Worm (Caenorhabditis elegans): ENCODE measurements around the gene xpb-1.
A peak's percentile ranks its signal among the peaks of the same experiment; 100 is the strongest.

xpb-1 gene

DNA sequence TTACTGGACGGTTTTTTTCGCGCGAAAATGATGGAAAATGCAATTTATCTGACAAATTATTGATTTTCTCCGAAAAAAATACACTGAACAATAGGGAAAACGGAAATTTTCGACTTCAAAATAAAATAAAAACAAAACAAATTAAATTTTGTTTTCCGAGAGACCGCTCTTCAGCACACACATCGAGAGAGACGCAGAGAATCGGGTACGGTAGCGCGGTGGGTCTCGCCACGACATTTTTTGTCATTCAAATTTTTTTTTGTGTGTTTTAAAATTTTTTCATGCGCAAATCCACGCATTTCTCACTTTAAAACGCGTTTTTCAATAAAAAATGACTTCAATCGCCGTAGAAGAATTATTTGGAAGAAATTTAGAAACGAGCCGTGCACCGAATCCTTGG, 2.4 kb upstream of the xpb-1 start (continued):
- no peak for TF ChIP-seq ceh-79 (tag; optimal IDR thresholded peaks at IDR 0.05)
- TF ChIP-seq sptf-2 (GFP tag; optimal IDR thresholded peaks at IDR 0.05), result no peak
- TF ChIP-seq ama-1 (optimal IDR thresholded peaks at IDR 0.05), result no peak
- TF ChIP-seq ama-1 (GFP tag; optimal IDR thresholded peaks at IDR 0.05), result no peak
- TF ChIP-seq somi-1 (GFP tag; optimal IDR thresholded peaks at IDR 0.05), result no peak
- TF ChIP-seq madf-6 (GFP tag; IDR thresholded peaks at IDR 0.05), result peak; percentile 96
- no peak for TF ChIP-seq lag-1 (GFP tag; IDR thresholded peaks at IDR 0.05)
- no peak for TF ChIP-seq Y56A3A.18 (GFP tag; IDR thresholded peaks at IDR 0.05)
- TF ChIP-seq sea-2 (GFP tag; IDR thresholded peaks at IDR 0.05), result no peak
- TF ChIP-seq Y67H2A.10 (GFP tag; conservative IDR thresholded peaks at IDR 0.05), result no peak
- TF ChIP-seq madf-10 (tag; optimal IDR thresholded peaks at IDR 0.05), result no peak
- TF ChIP-seq aptf-2 (GFP tag; conservative IDR thresholded peaks at IDR 0.05), result no peak
- no peak for TF ChIP-seq bed-1 (GFP tag; IDR thresholded peaks at IDR 0.05)
- TF ChIP-seq ztf-3 (GFP tag; optimal IDR thresholded peaks at IDR 0.05), result no peak
- no peak for TF ChIP-seq repo-1 (tag; optimal IDR thresholded peaks at IDR 0.05)
- TF ChIP-seq mcd-1 (GFP tag; IDR thresholded peaks at IDR 0.05), result peak; percentile 65
- no peak for TF ChIP-seq egl-18 (GFP tag; IDR thresholded peaks at IDR 0.05)
- no peak for TF ChIP-seq K12H6.12 (tag; optimal IDR thresholded peaks at IDR 0.05)
- no peak for TF ChIP-seq ztf-22 (GFP tag; optimal IDR thresholded peaks at IDR 0.05)
- TF ChIP-seq dpl-1 (GFP tag; optimal IDR thresholded peaks at IDR 0.05), result no peak
- no peak for TF ChIP-seq rpc-1 (optimal IDR thresholded peaks at IDR 0.05)
- no peak for TF ChIP-seq rpc-1 (tag; optimal IDR thresholded peaks at IDR 0.05)
- peak; percentile 31 for TF ChIP-seq snpc-3.4 (tag; optimal IDR thresholded peaks at IDR 0.05)
- TF ChIP-seq F57C9.4 (tag; optimal IDR thresholded peaks at IDR 0.05), result no peak
- no peak for TF ChIP-seq sdz-38 (tag; optimal IDR thresholded peaks at IDR 0.05)
- TF ChIP-seq unc-130 (GFP tag; optimal IDR thresholded peaks at IDR 0.05), result no peak
- TF ChIP-seq hmg-1.2 (GFP tag; IDR thresholded peaks at IDR 0.05), result peak; percentile 94
- TF ChIP-seq lir-1 (GFP tag; conservative IDR thresholded peaks at IDR 0.05), result no peak
- no peak for TF ChIP-seq hmg-20 (GFP tag; IDR thresholded peaks at IDR 0.05)
- no peak for TF ChIP-seq mxl-1 (tag; optimal IDR thresholded peaks at IDR 0.05)
- TF ChIP-seq ceh-91 (GFP tag; IDR thresholded peaks at IDR 0.05), result peak; percentile 60; the same call in 1 of the 2 replicates
- no peak for TF ChIP-seq hrde-1 (tag; optimal IDR thresholded peaks at IDR 0.05; ENCODE audit: borderline replicate concordance)
- TF ChIP-seq hlh-26 (GFP tag; conservative IDR thresholded peaks at IDR 0.05), result no peak
- TF ChIP-seq efl-1 (GFP tag; optimal IDR thresholded peaks at IDR 0.05), result peak; percentile 42
- no peak for TF ChIP-seq mes-4 (tag; optimal IDR thresholded peaks at IDR 0.05)
- peak; percentile 42; the same call in 1 of the 2 replicates for TF ChIP-seq dox-1 (GFP tag; IDR thresholded peaks at IDR 0.05)
- no peak for TF ChIP-seq egl-44 (GFP tag; IDR thresholded peaks at IDR 0.05)
- TF ChIP-seq nhr-90 (tag; optimal IDR thresholded peaks at IDR 0.05), result no peak
- no peak; the same call in 1 of the 2 replicates for TF ChIP-seq nfyb-1 (GFP tag; IDR thresholded peaks at IDR 0.05)
- no peak for TF ChIP-seq T26A5.8 (tag; optimal IDR thresholded peaks at IDR 0.05)
- no peak for TF ChIP-seq B0019.2 (GFP tag; conservative IDR thresholded peaks at IDR 0.05)

DNA sequence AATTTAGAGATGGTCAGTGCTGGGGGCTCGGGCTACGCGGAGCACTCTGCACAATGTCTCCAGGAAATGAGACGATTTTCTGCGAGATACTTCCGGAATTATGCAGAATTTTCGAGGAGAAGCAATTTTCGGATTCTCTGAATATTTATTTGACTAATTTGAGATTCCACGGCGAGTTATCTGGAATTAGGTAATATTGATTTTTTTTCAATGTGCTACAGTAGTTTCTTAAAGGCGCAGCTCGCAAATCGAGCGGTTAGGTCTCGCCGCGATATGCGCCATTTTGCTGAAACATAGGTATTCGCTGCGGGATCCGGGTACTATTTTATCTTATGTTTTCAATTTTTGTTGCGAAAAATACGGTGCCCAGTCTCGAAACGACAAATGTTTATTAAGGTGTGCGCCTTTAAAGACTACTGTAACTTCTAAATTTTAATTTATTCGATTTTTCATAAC, 8.2 kb downstream of the xpb-1 start, which contains the start of gene nrps-1:
TSS of gene nrps-1 (plus strand) at position 51 of the 456 bp plus-strand sequence.
- TF ChIP-seq F52B5.7 (tag; optimal IDR thresholded peaks at IDR 0.05) (no peak), ceh-91 (GFP tag; IDR thresholded peaks at IDR 0.05) (0 out of 2 replicates have a peak, but pooled peaks have one; percentile 15), madf-8 (GFP tag; conservative IDR thresholded peaks at IDR 0.05) (0 out of 2 replicates have a peak, but pooled peaks have one; percentile 16), dpff-1 (tag; optimal IDR thresholded peaks at IDR 0.05) (no peak), rec-8 (tag; optimal IDR thresholded peaks at IDR 0.05) (no peak), ztf-6 (GFP tag; IDR thresholded peaks at IDR 0.05) (no peak), F33H1.4 (GFP tag; IDR thresholded peaks at IDR 0.05) (peak; percentile 74), lsl-1 (GFP tag; optimal IDR thresholded peaks at IDR 0.05) (peak; percentile 74), atf-7 (tag; optimal IDR thresholded peaks at IDR 0.05) (no peak), xnd-1 (tag; optimal IDR thresholded peaks at IDR 0.05) (peak; percentile 53), F37B4.10 (GFP tag; IDR thresholded peaks at IDR 0.05) (no peak), dox-1 (GFP tag; IDR thresholded peaks at IDR 0.05) (peak; percentile 29; the same call in 1 of the 2 replicates), madf-6 (GFP tag; IDR thresholded peaks at IDR 0.05) (peak; percentile 41; the same call in 1 of the 2 replicates), mxl-1 (tag; optimal IDR thresholded peaks at IDR 0.05) (no peak)

Measured in whole organism, young adult.